Worm (Caenorhabditis elegans): ENCODE measurements around the gene xrn-1.

Gene xrn-1

ce11 chrII:14112842-14113241 lies 44.1 kb downstream of the xrn-1 start:
- TF ChIP-seq ahr-1 (tag; optimal IDR thresholded peaks at IDR 0.05) (no peak), madf-2 (tag; optimal IDR thresholded peaks at IDR 0.05) (no peak), hlh-6 (tag; optimal IDR thresholded peaks at IDR 0.05) (no peak), sox-2 (GFP tag; IDR thresholded peaks at IDR 0.05) (no peak), ama-1 (optimal IDR thresholded peaks at IDR 0.05) (no peak), unc-3 (GFP tag; conservative IDR thresholded peaks at IDR 0.05) (no peak), unc-3 (tag; optimal IDR thresholded peaks at IDR 0.05) (no peak)

ce11 chrII:14118391-14118790 lies 49.7 kb downstream of the xrn-1 start:
- TF ChIP-seq hlh-15 (tag; optimal IDR thresholded peaks at IDR 0.05) (no peak), fkh-6 (tag; optimal IDR thresholded peaks at IDR 0.05) (no peak), fax-1 (tag; optimal IDR thresholded peaks at IDR 0.05) (no peak), ceh-6 (GFP tag; optimal IDR thresholded peaks at IDR 0.05) (no peak), Y22D7AL.16 (tag; optimal IDR thresholded peaks at IDR 0.05) (no peak), ceh-18 (tag; optimal IDR thresholded peaks at IDR 0.05) (no peak), T23F11.4 (GFP tag; optimal IDR thresholded peaks at IDR 0.05) (no peak), K02D7.2 (tag; optimal IDR thresholded peaks at IDR 0.05) (no peak), ceh-31 (tag; optimal IDR thresholded peaks at IDR 0.05) (no peak), elt-4 (tag; optimal IDR thresholded peaks at IDR 0.05) (no peak), odd-2 (tag; optimal IDR thresholded peaks at IDR 0.05) (no peak), fkh-10 (GFP tag; optimal IDR thresholded peaks at IDR 0.05) (no peak), ceh-48 (tag; optimal IDR thresholded peaks at IDR 0.05) (no peak), ets-4 (tag; optimal IDR thresholded peaks at IDR 0.05) (no peak), ztf-16 (tag; optimal IDR thresholded peaks at IDR 0.05) (no peak), ttx-3 (tag; optimal IDR thresholded peaks at IDR 0.05) (no peak), hlh-30 (tag; optimal IDR thresholded peaks at IDR 0.05; ENCODE audit: insufficient read depth) (no peak), ceh-9 (tag; optimal IDR thresholded peaks at IDR 0.05) (no peak), gmeb-2 (tag; optimal IDR thresholded peaks at IDR 0.05) (no peak), pha-2 (tag; optimal IDR thresholded peaks at IDR 0.05) (no peak)

ce11 chrII:14122065-14122464 lies 53.4 kb downstream of the xrn-1 start, which contains the start of gene K09E4.4:
TSS of gene K09E4.4 (minus strand) at chrII:14122165.
- TF ChIP-seq fkh-10 (GFP tag; optimal IDR thresholded peaks at IDR 0.05) (no peak), T23F11.4 (GFP tag; optimal IDR thresholded peaks at IDR 0.05) (no peak), hlh-30 (tag; optimal IDR thresholded peaks at IDR 0.05; ENCODE audit: insufficient read depth) (no peak), pros-1 (tag; optimal IDR thresholded peaks at IDR 0.05) (no peak)

- TF ChIP-seq Y22D7AL.16 (tag; optimal IDR thresholded peaks at IDR 0.05) (no peak), nhr-11 (tag; optimal IDR thresholded peaks at IDR 0.05) (no peak), ceh-48 (tag; optimal IDR thresholded peaks at IDR 0.05) (no peak)
Measured at ce11 chrII:14126841-14127240, 58.1 kb downstream of the xrn-1 start, which contains the start of gene K09E4.3. TSS of gene K09E4.3 (minus strand) at chrII:14126941.

ce11 chrII:14129191-14129590 lies 60.5 kb downstream of the xrn-1 start:
- TF ChIP-seq sox-4 (tag; optimal IDR thresholded peaks at IDR 0.05) (no peak), elt-4 (tag; optimal IDR thresholded peaks at IDR 0.05) (peak; percentile 73)

ce11 chrII:14132733-14133132 lies 64.0 kb downstream of the xrn-1 start, which contains the start of gene algn-3:
TSS of gene algn-3 (minus strand) at chrII:14132833.
- TF ChIP-seq pax-1 (tag; optimal IDR thresholded peaks at IDR 0.05) (no peak), C38D4.7 (GFP tag; optimal IDR thresholded peaks at IDR 0.05) (no peak), rnt-1 (tag; optimal IDR thresholded peaks at IDR 0.05) (no peak), elt-4 (tag; optimal IDR thresholded peaks at IDR 0.05) (no peak), C08G9.2 (tag; optimal IDR thresholded peaks at IDR 0.05) (no peak), ceh-2 (tag; optimal IDR thresholded peaks at IDR 0.05) (no peak), che-1 (tag; optimal IDR thresholded peaks at IDR 0.05) (no peak), ceh-34 (tag; optimal IDR thresholded peaks at IDR 0.05) (no peak), ceh-48 (tag; optimal IDR thresholded peaks at IDR 0.05) (no peak), nhr-232 (tag; optimal IDR thresholded peaks at IDR 0.05) (no peak), dmd-4 (tag; optimal IDR thresholded peaks at IDR 0.05; ENCODE audit: borderline replicate concordance) (no peak), ceh-22 (tag; optimal IDR thresholded peaks at IDR 0.05) (no peak), hlh-30 (tag; optimal IDR thresholded peaks at IDR 0.05; ENCODE audit: insufficient read depth) (no peak), sox-4 (tag; optimal IDR thresholded peaks at IDR 0.05) (no peak), lin-11 (tag; optimal IDR thresholded peaks at IDR 0.05) (no peak), pha-2 (tag; optimal IDR thresholded peaks at IDR 0.05) (no peak), pqm-1 (tag; optimal IDR thresholded peaks at IDR 0.05) (no peak), lim-6 (tag; optimal IDR thresholded peaks at IDR 0.05) (no peak), ceh-24 (tag; optimal IDR thresholded peaks at IDR 0.05) (no peak), hlh-8 (tag; optimal IDR thresholded peaks at IDR 0.05) (no peak)

All from whole organism, late embryonic.